Worm (Caenorhabditis elegans): ENCODE results near the gene F54F2.9.

F54F2.9 gene

ce11 chrIII:8780473-8780872, 46.6 kb downstream of the F54F2.9 start (continued):
- TF ChIP-seq blmp-1 (tag; optimal IDR thresholded peaks at IDR 0.05; ENCODE audit: insufficient read depth) (peak; percentile 83), elt-1 (tag; optimal IDR thresholded peaks at IDR 0.05) (no peak), nhr-21 (tag; optimal IDR thresholded peaks at IDR 0.05) (peak; percentile 92), lsy-2 (tag; optimal IDR thresholded peaks at IDR 0.05) (peak in 1 of 2 experiments; percentile 62), ztf-1 (GFP tag; conservative IDR thresholded peaks at IDR 0.05) (no peak), fos-1 (tag; optimal IDR thresholded peaks at IDR 0.05) (peak; percentile 79), ceh-82 (tag; optimal IDR thresholded peaks at IDR 0.05) (no peak), alr-1 (tag; optimal IDR thresholded peaks at IDR 0.05) (no peak), skn-1 (tag; optimal IDR thresholded peaks at IDR 0.05) (no peak), mdl-1 (tag; optimal IDR thresholded peaks at IDR 0.05) (peak; percentile 43 to 81), lin-39 (tag; optimal IDR thresholded peaks at IDR 0.05) (no peak), unc-62 (GFP tag; optimal IDR thresholded peaks at IDR 0.05) (no peak), egl-27 (tag; optimal IDR thresholded peaks at IDR 0.05) (peak; percentile 56)

ce11 chrIII:8779912-8780311, 47.1 kb downstream of the F54F2.9 start, which contains the start of gene K02D10.4:
K02D10.4 (minus strand) TSS chrIII:8780012.
- TF ChIP-seq ztf-1 (GFP tag; conservative IDR thresholded peaks at IDR 0.05) (no peak), ztf-4 (tag; optimal IDR thresholded peaks at IDR 0.05) (no peak), sem-4 (tag; optimal IDR thresholded peaks at IDR 0.05) (no peak), fos-1 (tag; optimal IDR thresholded peaks at IDR 0.05) (no peak), nhr-11 (tag; optimal IDR thresholded peaks at IDR 0.05) (no peak), C34F6.9 (tag; optimal IDR thresholded peaks at IDR 0.05) (no peak), mbf-1 (tag; optimal IDR thresholded peaks at IDR 0.05) (no peak), nhr-6 (tag; optimal IDR thresholded peaks at IDR 0.05) (no peak), unc-62 (GFP tag; optimal IDR thresholded peaks at IDR 0.05) (no peak), Y55F3AM.14 (GFP tag; optimal IDR thresholded peaks at IDR 0.05) (no peak), F13H6.1 (tag; optimal IDR thresholded peaks at IDR 0.05) (no peak)

- TF ChIP-seq nhr-25 (tag; optimal IDR thresholded peaks at IDR 0.05) (no peak), alr-1 (tag; optimal IDR thresholded peaks at IDR 0.05) (no peak), F13H6.1 (tag; optimal IDR thresholded peaks at IDR 0.05) (no peak), Y55F3AM.14 (GFP tag; optimal IDR thresholded peaks at IDR 0.05) (no peak), unc-39 (tag; optimal IDR thresholded peaks at IDR 0.05) (no peak), ceh-16 (tag; optimal IDR thresholded peaks at IDR 0.05) (no peak), nhr-12 (tag; optimal IDR thresholded peaks at IDR 0.05) (no peak), nhr-77 (tag; optimal IDR thresholded peaks at IDR 0.05) (no peak), ama-1 (optimal IDR thresholded peaks at IDR 0.05) (no peak), dmd-4 (tag; optimal IDR thresholded peaks at IDR 0.05) (no peak), nhr-11 (tag; optimal IDR thresholded peaks at IDR 0.05) (no peak), sma-9 (GFP tag; optimal IDR thresholded peaks at IDR 0.05) (no peak), sma-9 (tag; optimal IDR thresholded peaks at IDR 0.05) (no peak), ZK546.5 (tag; optimal IDR thresholded peaks at IDR 0.05) (no peak), lsy-2 (tag; optimal IDR thresholded peaks at IDR 0.05) (no peak), nhr-21 (tag; optimal IDR thresholded peaks at IDR 0.05) (no peak), gmeb-1 (tag; optimal IDR thresholded peaks at IDR 0.05) (no peak), unc-55 (GFP tag; optimal IDR thresholded peaks at IDR 0.05) (no peak), mab-5 (tag; optimal IDR thresholded peaks at IDR 0.05) (no peak), mdl-1 (tag; optimal IDR thresholded peaks at IDR 0.05) (no peak), ceh-82 (tag; optimal IDR thresholded peaks at IDR 0.05) (no peak)
Observed at ce11 chrIII:8775953-8776352, 51.1 kb downstream of the F54F2.9 start, which contains the start of gene snap-29. snap-29 (plus strand) TSS chrIII:8776253.
